In genomic region chrIII:4275704-4276103, ce11 we compare ENCODE assay signal across 1 worm cellular context.
TF ChIP-seq lines count a peak whose summit lies in the region.

No protein-coding gene starts in this region.

TF ChIP-seq in whole organism, L4 larva, 104 proteins besides CTCF, POLR2A, EP300 and RAD21 (continued from another document):
- TF ChIP-seq lin-1 (GFP tag; IDR thresholded peaks at IDR 0.05; lab: Robert Waterston, UW) (no peak), lin-29 (GFP tag; IDR thresholded peaks at IDR 0.05; lab: Robert Waterston, UW) (no peak), ZK546.5 (tag; optimal IDR thresholded peaks at IDR 0.05; lab: Kevin White, UChicago) (no peak), dpl-1 (GFP tag; optimal IDR thresholded peaks at IDR 0.05; lab: Kevin White, UChicago) (peak; percentile 15), ceh-82 (tag; optimal IDR thresholded peaks at IDR 0.05; lab: Kevin White, UChicago) (no peak), hif-1 (tag; optimal IDR thresholded peaks at IDR 0.05; lab: Kevin White, UChicago) (no peak), Y5F2A.4 (GFP tag; optimal IDR thresholded peaks at IDR 0.05; lab: Kevin White, UChicago) (no peak), nhr-10 (tag; optimal IDR thresholded peaks at IDR 0.05; lab: Kevin White, UChicago) (no peak), nhr-28 (tag; optimal IDR thresholded peaks at IDR 0.05; lab: Kevin White, UChicago) (no peak), nhr-102 (tag; optimal IDR thresholded peaks at IDR 0.05; lab: Kevin White, UChicago) (no peak), pha-4 (GFP tag; IDR thresholded peaks at IDR 0.05; lab: Robert Waterston, UW) (no peak), pha-4 (tag; optimal IDR thresholded peaks at IDR 0.05; lab: Kevin White, UChicago) (no peak), egl-27 (tag; optimal IDR thresholded peaks at IDR 0.05; lab: Kevin White, UChicago) (no peak), Y105C5A.15 (GFP tag; IDR thresholded peaks at IDR 0.05; lab: Robert Waterston, UW) (no peak), aha-1 (tag; lab: Kevin White, UChicago) (no peak), zfp-2 (tag; optimal IDR thresholded peaks at IDR 0.05; lab: Kevin White, UChicago) (no peak), dve-1 (tag; optimal IDR thresholded peaks at IDR 0.05; lab: Kevin White, UChicago; ENCODE audit: insufficient read depth) (no peak), Y48G9A.11 (GFP tag; IDR thresholded peaks at IDR 0.05; lab: Robert Waterston, UW) (no peak), mep-1 (tag; optimal IDR thresholded peaks at IDR 0.05; lab: Kevin White, UChicago) (no peak), D1046.2 (GFP tag; IDR thresholded peaks at IDR 0.05; lab: Robert Waterston, UW) (no peak), dmd-8 (GFP tag; IDR thresholded peaks at IDR 0.05; lab: Robert Waterston, UW) (no peak), rbr-2 (tag; optimal IDR thresholded peaks at IDR 0.05; lab: Kevin White, UChicago) (no peak)
